Worm (Caenorhabditis elegans): ENCODE measurements around the gene del-2.

DNA sequence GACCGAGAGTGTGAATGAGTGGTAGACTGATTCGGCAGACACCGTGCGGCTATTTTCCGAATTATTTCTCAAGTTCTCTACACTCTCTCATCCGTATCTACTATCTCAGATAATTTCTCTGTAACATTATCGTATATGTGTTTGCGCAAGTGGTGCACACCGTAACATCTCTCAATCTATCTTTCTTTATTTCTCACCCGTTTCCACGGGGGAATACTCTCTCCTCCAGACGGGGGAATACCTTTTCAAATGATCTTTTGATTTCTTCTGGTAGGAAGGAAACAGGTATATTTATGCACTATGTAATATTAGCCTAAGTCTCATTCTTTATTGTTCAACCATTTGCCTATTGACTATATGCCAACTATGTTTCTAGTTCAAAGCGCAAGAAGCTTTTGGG is 25.3 kb upstream of the del-2 start:
- TF ChIP-seq dao-5 (tag; optimal IDR thresholded peaks at IDR 0.05), result no peak
- no peak for TF ChIP-seq W03F9.2 (tag; optimal IDR thresholded peaks at IDR 0.05)
